Worm (Caenorhabditis elegans) whole organism, L3 larva: ENCODE measurements around the gene F20D6.10.

Experiments
- R02D3.7 ChIP-seq: fragments of 150-350 bp; optimal IDR thresholded peaks from 2 replicates; lab custom pipeline; 2014; ENCODE audit warnings: missing biosample characterization, missing genetic modification characterization
- ZK546.5 ChIP-seq: sonication (generic microtip); optimal IDR thresholded peaks from 2 replicates; lab custom pipeline; 2017; ENCODE audit warnings: missing biosample characterization, missing genetic modification characterization
- ceh-16 ChIP-seq: sonication (generic microtip); optimal IDR thresholded peaks from 2 replicates; lab custom pipeline; 2017; ENCODE audit warnings: missing biosample characterization, missing genetic modification characterization
- fos-1 ChIP-seq: fragments of 150-350 bp; optimal IDR thresholded peaks from 2 replicates; lab custom pipeline; 2014; ENCODE audit warnings: missing biosample characterization, missing genetic modification characterization
- nhr-11 ChIP-seq: fragments of 150-350 bp; optimal IDR thresholded peaks from 2 replicates; lab custom pipeline; 2014; ENCODE audit warnings: missing biosample characterization, missing genetic modification characterization
- nhr-76 ChIP-seq: fragments of 150-350 bp; sonication (generic microtip); optimal IDR thresholded peaks from 5 replicates; lab custom pipeline; 2014; ENCODE audit warnings: missing biosample characterization, missing genetic modification characterization
- pha-4 ChIP-seq: fragments of 150-350 bp; optimal IDR thresholded peaks from 2 replicates; lab custom pipeline; 2014; ENCODE audit warnings: missing biosample characterization, missing genetic modification reagents, missing genetic modification characterization
- pqm-1 ChIP-seq: fragments of 150-350 bp; optimal IDR thresholded peaks from 2 replicates; lab custom pipeline; 2017; ENCODE audit warnings: missing biosample characterization, missing genetic modification characterization, inconsistent platforms
- skn-1 ChIP-seq: fragments of 150-350 bp; optimal IDR thresholded peaks from 2 replicates; lab custom pipeline; 2014; ENCODE audit warnings: missing biosample characterization, missing genetic modification characterization
- ztf-4 ChIP-seq: fragments of 150-350 bp; optimal IDR thresholded peaks from 2 replicates; lab custom pipeline; 2014; ENCODE audit warnings: missing biosample characterization, missing genetic modification characterization

DNA sequence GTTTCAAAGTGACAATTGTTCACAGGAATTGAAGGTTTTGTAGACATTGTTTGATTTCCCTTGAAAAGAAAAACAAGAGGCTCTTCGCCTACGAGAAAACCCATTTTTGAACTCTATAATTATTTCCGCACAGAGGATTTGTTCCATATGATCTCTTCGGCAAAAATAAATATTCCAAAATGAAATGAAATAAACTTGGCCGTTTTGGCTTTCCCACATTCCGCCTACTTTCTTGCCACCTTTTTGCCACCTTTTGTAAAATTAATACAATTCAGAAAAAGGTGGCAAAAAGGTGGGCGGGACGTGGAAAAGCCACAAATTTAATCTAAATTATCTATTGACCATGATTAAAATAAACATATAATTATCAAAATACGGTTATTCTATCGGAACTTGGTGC, 7.3 kb downstream of the F20D6.10 start, which contains the start of gene F20D6.15:
- no peak for TF ChIP-seq pha-4 (tag; lab: Kevin White, UChicago)
- no peak for TF ChIP-seq skn-1 (tag; lab: Kevin White, UChicago)
- TF ChIP-seq pqm-1 = no peak
- no peak for TF ChIP-seq R02D3.7 (tag; lab: Kevin White, UChicago)
- TF ChIP-seq ztf-4 (tag; lab: Kevin White, UChicago) = no peak
- no peak for TF ChIP-seq fos-1 (tag; lab: Kevin White, UChicago)
- TF ChIP-seq ceh-16 (tag; lab: Kevin White, UChicago) = no peak
- TF ChIP-seq nhr-11 = no peak
- no peak for TF ChIP-seq nhr-76 (tag; lab: Kevin White, UChicago)
- TF ChIP-seq ZK546.5 (tag; lab: Kevin White, UChicago) = no peak
